Fruit fly (Drosophila melanogaster) whole organism, prepupa: Measurements from ENCODE around the gene CG34132.

Experiments
- Blimp-1 ChIP-seq: fragments of 200-800 bp; sonication (Bioruptor generic); optimal IDR thresholded peaks from 3 replicates; lab custom pipeline; 2017; ENCODE audit warnings: missing biosample characterization, missing genetic modification characterization, mild to moderate bottlenecking, moderate library complexity, missing genetic modification reagents
- CG11294 ChIP-seq: fragments of 200-800 bp; sonication (Bioruptor generic); IDR thresholded peaks from 2 replicates; pipeline ENCODE4 v1.3.6; 2022; ENCODE audit warnings: missing biosample characterization, missing genetic modification characterization
- CG11762 ChIP-seq: fragments of 200-800 bp; sonication (Bioruptor generic); optimal IDR thresholded peaks from 3 replicates; lab custom pipeline; 2016; ENCODE audit warnings: missing biosample characterization, missing genetic modification characterization; ENCODE audit not compliant: insufficient read depth
- CG11902 ChIP-seq: fragments of 200-800 bp; sonication (Bioruptor generic); optimal IDR thresholded peaks from 3 replicates; lab custom pipeline; 2016; ENCODE audit warnings: missing biosample characterization, missing genetic modification characterization
- CG3032 ChIP-seq: fragments of 200-800 bp; optimal IDR thresholded peaks from 2 replicates; lab custom pipeline; 2019; ENCODE audit warnings: missing biosample characterization, mild to moderate bottlenecking, missing genetic modification characterization, moderate library complexity
- CG32006 ChIP-seq: fragments of 200-800 bp; sonication (Bioruptor generic); optimal IDR thresholded peaks from 3 replicates; lab custom pipeline; 2017; ENCODE audit warnings: missing biosample characterization, mild to moderate bottlenecking, missing genetic modification characterization
- CG4318 ChIP-seq: fragments of 200-800 bp; sonication (Bioruptor generic); optimal IDR thresholded peaks from 3 replicates; lab custom pipeline; 2017; ENCODE audit warnings: missing biosample characterization, mild to moderate bottlenecking, missing genetic modification characterization
- CG6808 ChIP-seq: fragments of 200-800 bp; sonication (Bioruptor generic); optimal IDR thresholded peaks from 3 replicates; lab custom pipeline; 2017; ENCODE audit warnings: missing biosample characterization, missing genetic modification characterization, mild to moderate bottlenecking, moderate library complexity, missing genetic modification reagents
- CG7368 ChIP-seq: fragments of 200-800 bp; sonication (Bioruptor generic); optimal IDR thresholded peaks from 3 replicates; lab custom pipeline; 2016; ENCODE audit warnings: missing biosample characterization, missing genetic modification characterization
- CG8119 ChIP-seq: fragments of 200-800 bp; sonication (Bioruptor generic); IDR thresholded peaks from 3 replicates; pipeline ENCODE4 v1.3.6; 2022; ENCODE audit warnings: missing biosample characterization, missing genetic modification characterization
- CG8632 ChIP-seq: fragments of 200-800 bp; sonication (Bioruptor generic); optimal IDR thresholded peaks from 3 replicates; lab custom pipeline; 2016; ENCODE audit warnings: missing biosample characterization, missing genetic modification characterization
- CG9139 ChIP-seq: fragments of 200-800 bp; sonication (Bioruptor generic); optimal IDR thresholded peaks from 3 replicates; lab custom pipeline; 2017; ENCODE audit warnings: missing biosample characterization, mild to moderate bottlenecking, missing genetic modification characterization
- Eip75B ChIP-seq: fragments of 200-800 bp; sonication (Bioruptor generic); optimal IDR thresholded peaks from 3 replicates; lab custom pipeline; 2016; ENCODE audit warnings: missing biosample characterization, missing genetic modification characterization
- Ets21C ChIP-seq: fragments of 200-800 bp; sonication (Bioruptor generic); optimal IDR thresholded peaks from 3 replicates; lab custom pipeline; 2016; ENCODE audit warnings: missing biosample characterization, missing genetic modification characterization
- Ets96B ChIP-seq: fragments of 200-800 bp; optimal IDR thresholded peaks from 2 replicates; lab custom pipeline; 2019; ENCODE audit warnings: missing biosample characterization, mild to moderate bottlenecking, missing genetic modification characterization, moderate library complexity
- Gug ChIP-seq: fragments of 200-800 bp; sonication (Bioruptor generic); IDR thresholded peaks from 2 replicates; pipeline ENCODE4 v1.3.6; 2022; ENCODE audit warnings: missing biosample characterization, missing genetic modification characterization
- Hr39 ChIP-seq: fragments of 200-800 bp; sonication (Bioruptor generic); optimal IDR thresholded peaks from 2 replicates; lab custom pipeline; 2016; ENCODE audit warnings: missing biosample characterization, missing genetic modification characterization
- Hr4 ChIP-seq: fragments of 200-800 bp; sonication (Bioruptor generic); optimal IDR thresholded peaks from 3 replicates; lab custom pipeline; 2016; ENCODE audit warnings: missing biosample characterization, missing genetic modification characterization
- Met ChIP-seq: fragments of 200-800 bp; sonication (Bioruptor generic); optimal IDR thresholded peaks from 3 replicates; lab custom pipeline; 2016; ENCODE audit warnings: missing biosample characterization, missing genetic modification characterization
- OdsH ChIP-seq: fragments of 200-800 bp; sonication (Bioruptor generic); optimal IDR thresholded peaks from 3 replicates; lab custom pipeline; 2016; ENCODE audit warnings: missing biosample characterization, missing genetic modification characterization
- Sox102F ChIP-seq: fragments of 200-800 bp; sonication (Bioruptor generic); optimal IDR thresholded peaks from 2 replicates; lab custom pipeline; 2016; ENCODE audit warnings: missing biosample characterization, mild to moderate bottlenecking, missing genetic modification characterization
- Sox15 ChIP-seq: fragments of 200-800 bp; sonication (Bioruptor generic); optimal IDR thresholded peaks from 3 replicates; lab custom pipeline; 2016; ENCODE audit warnings: missing biosample characterization, missing genetic modification characterization
- achi ChIP-seq: fragments of 200-800 bp; sonication (Bioruptor generic); optimal IDR thresholded peaks from 3 replicates; lab custom pipeline; 2016; ENCODE audit warnings: missing biosample characterization, missing genetic modification characterization
- acj6 ChIP-seq: fragments of 200-800 bp; sonication (Bioruptor generic); optimal IDR thresholded peaks from 3 replicates; lab custom pipeline; 2016; ENCODE audit warnings: missing biosample characterization, missing genetic modification characterization
- cyc ChIP-seq: fragments of 200-800 bp; sonication (Bioruptor generic); optimal IDR thresholded peaks from 3 replicates; lab custom pipeline; 2016; ENCODE audit warnings: missing biosample characterization, missing genetic modification characterization
- dac ChIP-seq: fragments of 200-800 bp; sonication (Bioruptor generic); optimal IDR thresholded peaks from 2 replicates; lab custom pipeline; 2017; ENCODE audit warnings: missing biosample characterization, mild to moderate bottlenecking, missing genetic modification characterization
- dsx ChIP-seq: fragments of 200-800 bp; optimal IDR thresholded peaks from 3 replicates; lab custom pipeline; 2019; ENCODE audit warnings: missing biosample characterization, mild to moderate bottlenecking, missing genetic modification characterization, moderate library complexity; ENCODE audit not compliant: poor library complexity, severe bottlenecking
- eg ChIP-seq: fragments of 200-800 bp; sonication (Bioruptor generic); IDR thresholded peaks from 3 replicates; pipeline ENCODE4 v1.3.6; 2022; ENCODE audit warnings: missing biosample characterization, missing genetic modification characterization
- esn ChIP-seq: fragments of 200-800 bp; sonication (Bioruptor generic); optimal IDR thresholded peaks from 2 replicates; lab custom pipeline; 2016; ENCODE audit warnings: missing biosample characterization, mild to moderate bottlenecking, missing genetic modification characterization, moderate library complexity
- fkh ChIP-seq: fragments of 200-800 bp; sonication (Bioruptor generic); optimal IDR thresholded peaks from 3 replicates; lab custom pipeline; 2017; ENCODE audit warnings: missing biosample characterization, mild to moderate bottlenecking, missing genetic modification characterization, moderate library complexity
- net ChIP-seq: fragments of 200-800 bp; sonication (Bioruptor generic); optimal IDR thresholded peaks from 3 replicates; lab custom pipeline; 2016; ENCODE audit warnings: missing biosample characterization, missing genetic modification characterization
- spab ChIP-seq: fragments of 200-800 bp; sonication (Bioruptor generic); optimal IDR thresholded peaks from 2 replicates; lab custom pipeline; 2017; ENCODE audit warnings: missing biosample characterization, mild to moderate bottlenecking, missing genetic modification characterization, missing genetic modification reagents
- vri ChIP-seq: fragments of 200-800 bp; sonication (Bioruptor generic); optimal IDR thresholded peaks from 3 replicates; lab custom pipeline; 2016; ENCODE audit warnings: missing biosample characterization, mild to moderate bottlenecking, missing genetic modification characterization

The CG34132 gene

DNA sequence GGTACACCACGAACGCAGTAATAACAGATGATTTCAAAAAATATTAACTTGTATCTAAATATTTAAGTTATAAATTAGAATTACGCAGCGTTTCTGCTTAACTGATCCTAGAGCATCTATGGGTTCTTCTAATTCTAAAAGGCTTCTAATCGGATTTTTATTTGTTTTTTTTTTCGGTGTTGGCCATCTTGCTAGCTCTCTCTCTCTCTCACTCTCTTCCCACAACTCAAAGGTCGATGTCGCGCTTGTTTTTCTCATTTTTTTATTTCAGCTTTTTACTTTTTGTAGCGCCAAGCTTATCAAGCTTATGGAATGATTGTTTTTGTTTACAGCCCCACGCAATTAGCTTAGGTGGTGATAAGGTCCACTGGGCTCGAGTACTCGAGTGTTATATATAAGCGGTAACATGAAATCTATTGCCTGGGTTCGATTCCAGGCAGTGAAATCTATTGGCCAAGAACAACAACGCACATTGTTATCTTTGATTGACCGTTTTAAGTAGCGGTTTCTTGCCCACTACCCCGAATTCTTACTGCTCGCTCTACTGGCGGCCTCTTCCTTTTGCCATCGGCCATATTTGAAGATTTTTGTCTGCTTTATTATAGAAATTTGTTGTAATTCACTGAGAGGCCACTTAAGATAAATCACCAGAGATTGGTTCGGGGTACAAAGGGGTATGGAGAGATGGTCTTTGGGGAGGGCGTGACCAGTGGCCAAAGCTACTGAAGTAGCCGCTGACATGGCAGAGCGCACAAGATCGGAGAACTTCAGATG is 41.2 kb downstream of the CG34132 start (continued):
- TF ChIP-seq OdsH (GFP tag; lab: Kevin White, UChicago): peak; percentile 43
- TF ChIP-seq CG9139: peak; percentile 26
- TF ChIP-seq CG4318 (GFP tag; lab: Kevin White, UChicago): peak; percentile 25
- TF ChIP-seq Sox102F (GFP tag; lab: Kevin White, UChicago): peak; percentile 66
- TF ChIP-seq CG11902 (GFP tag; lab: Kevin White, UChicago): no peak
- peak; percentile 91 for TF ChIP-seq vri (GFP tag; lab: Kevin White, UChicago)
- no peak for TF ChIP-seq CG7368 (GFP tag; lab: Kevin White, UChicago)
- TF ChIP-seq CG8119: peak; percentile 50; the same call in 2 of the 3 replicates
- peak; percentile 25 for TF ChIP-seq achi (GFP tag; lab: Kevin White, UChicago)
- TF ChIP-seq Met: peak; percentile 55
- TF ChIP-seq CG8632 (GFP tag; lab: Kevin White, UChicago): no peak
- TF ChIP-seq Hr39 (GFP tag; lab: Kevin White, UChicago): peak; percentile 4
- no peak for TF ChIP-seq cyc (GFP tag; lab: Kevin White, UChicago)
- peak; percentile 45 for TF ChIP-seq spab (GFP tag; lab: Kevin White, UChicago)
- TF ChIP-seq acj6 (GFP tag; lab: Kevin White, UChicago): peak; percentile 23
- peak; percentile 64 for TF ChIP-seq CG32006 (GFP tag; lab: Kevin White, UChicago)

DNA sequence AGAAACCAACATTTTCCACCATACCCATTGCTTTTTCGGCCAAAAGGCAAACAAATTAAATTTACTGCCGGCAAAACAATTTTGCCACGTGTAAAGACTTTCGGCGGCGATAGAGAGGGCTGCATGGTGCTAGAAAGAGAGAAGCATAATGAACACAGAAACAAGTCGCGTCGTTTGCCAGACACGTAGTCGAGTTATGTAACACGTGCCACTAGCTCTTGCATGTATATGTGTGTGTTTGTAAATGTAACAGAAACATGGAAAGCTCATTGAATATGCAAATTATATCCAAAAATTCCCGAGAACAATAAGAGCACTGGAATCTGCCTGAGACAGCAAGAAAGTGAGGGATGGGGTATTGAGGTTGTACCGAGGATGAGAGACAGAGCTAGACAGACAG is 45.4 kb downstream of the CG34132 start:
- TF ChIP-seq CG3032 (no peak), CG6808 (GFP tag; lab: Kevin White, UChicago) (no peak), esn (GFP tag; lab: Kevin White, UChicago) (no peak), net (GFP tag; lab: Kevin White, UChicago) (no peak), OdsH (GFP tag; lab: Kevin White, UChicago) (no peak), Sox15 (GFP tag; lab: Kevin White, UChicago) (no peak), vri (GFP tag; lab: Kevin White, UChicago) (no peak), Hr4 (GFP tag; lab: Kevin White, UChicago) (no peak), Eip75B (GFP tag; lab: Kevin White, UChicago) (no peak), Ets96B (tag; lab: Kevin White, UChicago) (no peak), CG11294 (GFP tag; lab: Robert Waterston, UW) (no peak), Ets21C (GFP tag; lab: Kevin White, UChicago) (no peak), CG11762 (no peak), dac (GFP tag; lab: Kevin White, UChicago) (no peak), CG8632 (GFP tag; lab: Kevin White, UChicago) (no peak), fkh (GFP tag; lab: Kevin White, UChicago) (no peak), spab (GFP tag; lab: Kevin White, UChicago) (no peak), Gug (GFP tag; lab: Robert Waterston, UW) (no peak), achi (GFP tag; lab: Kevin White, UChicago) (no peak), eg (GFP tag; lab: Robert Waterston, UW) (no peak)

DNA sequence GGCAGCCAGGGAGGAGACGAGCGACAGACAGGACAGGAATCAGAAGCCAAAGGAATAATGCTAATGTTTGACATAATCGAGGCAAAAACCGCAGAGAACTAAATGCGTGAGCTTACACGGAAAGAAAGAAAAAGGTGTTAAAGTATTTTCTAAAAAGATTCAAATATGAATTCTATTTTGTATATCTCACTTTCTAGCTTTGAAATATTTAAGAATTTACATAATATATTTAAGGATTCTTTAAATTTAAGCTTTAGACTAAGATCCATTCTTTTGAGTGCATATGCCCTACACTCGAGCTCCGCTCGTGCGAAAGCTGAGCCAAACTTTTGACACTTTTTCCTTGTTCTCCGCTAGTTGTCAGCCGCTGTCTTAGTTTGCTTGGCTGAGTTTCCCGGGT is 45.9 kb downstream of the CG34132 start:
- TF ChIP-seq Blimp-1 (GFP tag; lab: Kevin White, UChicago): no peak
- TF ChIP-seq eg (GFP tag; lab: Robert Waterston, UW): no peak
- TF ChIP-seq CG4318 (GFP tag; lab: Kevin White, UChicago): no peak
- no peak for TF ChIP-seq dsx
- TF ChIP-seq net (GFP tag; lab: Kevin White, UChicago): no peak
